Fruit fly (Drosophila melanogaster) whole organism, prepupa: ENCODE results near the gene CG11586.

Experiments used
- CG34406 ChIP-seq: fragments of 200-800 bp; sonication (Bioruptor generic); optimal IDR thresholded peaks from 3 replicates; lab custom pipeline; 2016; ENCODE audit warnings: missing biosample characterization, missing genetic modification characterization
- CG6163 ChIP-seq: fragments of 200-800 bp; sonication (Bioruptor generic); IDR thresholded peaks from 3 replicates; pipeline ENCODE4 v1.3.6; 2022; ENCODE audit warnings: missing biosample characterization, missing genetic modification characterization
- CG8632 ChIP-seq: fragments of 200-800 bp; sonication (Bioruptor generic); optimal IDR thresholded peaks from 3 replicates; lab custom pipeline; 2016; ENCODE audit warnings: missing biosample characterization, missing genetic modification characterization
- Lpt ChIP-seq: fragments of 200-800 bp; sonication (Bioruptor generic); optimal IDR thresholded peaks from 3 replicates; lab custom pipeline; 2016; ENCODE audit warnings: missing biosample characterization, missing genetic modification characterization
- OdsH ChIP-seq: fragments of 200-800 bp; sonication (Bioruptor generic); optimal IDR thresholded peaks from 3 replicates; lab custom pipeline; 2016; ENCODE audit warnings: missing biosample characterization, missing genetic modification characterization
- Sox15 ChIP-seq: fragments of 200-800 bp; sonication (Bioruptor generic); optimal IDR thresholded peaks from 3 replicates; lab custom pipeline; 2016; ENCODE audit warnings: missing biosample characterization, missing genetic modification characterization
- dsx ChIP-seq: fragments of 200-800 bp; optimal IDR thresholded peaks from 3 replicates; lab custom pipeline; 2019; ENCODE audit warnings: missing biosample characterization, mild to moderate bottlenecking, missing genetic modification characterization, moderate library complexity; ENCODE audit not compliant: poor library complexity, severe bottlenecking
- lz ChIP-seq: fragments of 200-800 bp; sonication (Bioruptor generic); optimal IDR thresholded peaks from 3 replicates; lab custom pipeline; 2016; ENCODE audit warnings: missing biosample characterization, missing genetic modification characterization

DNA sequence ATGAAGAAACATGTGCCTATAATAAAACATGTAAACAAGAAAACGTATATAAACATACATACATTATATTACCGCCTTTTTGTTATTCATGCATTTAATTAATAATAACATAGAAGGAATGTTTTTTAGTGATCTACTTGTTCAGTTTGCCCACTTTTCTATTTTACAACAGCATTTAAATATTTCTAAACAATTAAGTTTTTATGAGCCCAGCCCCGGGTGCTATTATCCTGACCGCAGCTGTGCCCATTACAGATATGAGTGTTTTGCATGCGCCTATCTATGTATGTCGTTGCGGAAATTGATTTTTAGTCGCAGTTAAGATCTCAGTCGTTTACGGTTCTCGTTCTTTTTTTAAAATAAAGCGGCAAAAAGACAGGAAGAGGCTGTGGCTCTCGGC, 2.7 kb upstream of the CG11586 start:
- no peak for TF ChIP-seq CG34406 (GFP tag; lab: Kevin White, UChicago)
- no peak for TF ChIP-seq OdsH (GFP tag; lab: Kevin White, UChicago)
- no peak for TF ChIP-seq Lpt
- no peak for TF ChIP-seq CG8632 (GFP tag; lab: Kevin White, UChicago)
- 0 out of 3 replicates have a peak, but pooled peaks have one; percentile 6 for TF ChIP-seq CG6163 (GFP tag; lab: Robert Waterston, UW)
- TF ChIP-seq dsx (GFP tag; lab: Kevin White, UChicago): no peak
- no peak for TF ChIP-seq Sox15 (GFP tag; lab: Kevin White, UChicago)
- no peak for TF ChIP-seq lz (GFP tag; lab: Kevin White, UChicago)
